Fruit fly (Drosophila melanogaster): ENCODE measurements around the gene CG33500.
A peak's percentile ranks its signal among the peaks of the same experiment; 100 is the strongest.

CG33500 gene

DNA sequence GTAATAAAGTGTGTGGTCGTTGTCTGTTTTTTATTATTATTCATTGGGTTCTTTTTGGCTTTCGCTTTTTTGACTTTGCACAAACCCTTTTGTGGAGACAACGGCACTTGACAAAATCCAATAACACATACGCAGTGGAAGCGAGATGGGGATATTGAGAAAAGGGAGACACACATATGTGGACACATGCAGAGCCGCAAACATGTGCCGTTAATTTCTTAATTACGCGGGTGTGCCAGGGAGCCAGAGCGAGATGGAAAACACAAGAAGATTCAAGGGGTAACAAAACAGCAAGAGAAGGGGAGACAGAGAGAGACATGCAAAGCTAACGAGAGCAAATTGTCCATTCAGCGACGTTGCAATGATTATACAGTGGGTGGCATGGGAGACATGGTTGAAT lies 16.0 kb upstream of the CG33500 start:
- TF ChIP-seq CG17801 (GFP tag; optimal IDR thresholded peaks at IDR 0.05; ENCODE audit: partially characterized antibody), result no peak

DNA sequence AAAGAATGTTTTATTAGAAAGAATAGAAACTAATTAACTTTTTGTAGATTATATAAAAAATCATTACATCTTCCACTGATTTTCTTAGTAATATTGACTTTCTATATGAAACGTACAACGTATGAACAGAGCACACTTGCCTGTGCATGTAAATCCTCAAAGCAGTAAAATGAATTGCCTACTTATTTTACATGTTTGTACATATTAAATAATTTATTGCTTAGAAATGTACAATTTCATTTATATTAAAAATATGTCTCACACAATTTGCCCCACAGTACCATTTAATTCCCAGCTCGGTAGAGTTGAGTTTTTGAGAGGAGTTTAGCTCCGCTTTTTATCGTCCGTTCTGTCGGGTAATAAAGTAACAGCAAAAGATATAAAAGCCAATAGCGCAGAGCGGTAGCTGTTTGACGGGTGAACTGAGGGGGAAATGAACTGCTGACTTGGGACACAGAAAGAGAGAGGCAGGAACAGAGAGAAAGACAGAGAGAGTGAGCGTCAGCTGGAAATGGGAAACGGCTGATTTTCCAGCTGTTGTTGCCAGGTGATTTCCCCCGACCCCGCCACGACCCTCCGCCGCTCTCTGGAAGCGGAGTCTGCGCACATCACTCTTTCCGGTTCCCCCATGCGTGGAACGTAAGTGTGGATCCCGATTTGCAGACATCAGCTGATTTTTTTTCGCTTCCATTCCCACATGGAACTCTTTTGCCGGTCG lies 15.2 kb upstream of the CG33500 start:
- peak; percentile 34 for TF ChIP-seq CG17801 (GFP tag; optimal IDR thresholded peaks at IDR 0.05; ENCODE audit: partially characterized antibody)

dm6 chr3L:11509294-11509911 lies 966 bp downstream of the CG33500 start, which contains the start of the genes Sgs8 and Sgs7:
Sgs8 (minus strand) TSS chr3L:11509394.
Sgs7 (plus strand) TSS chr3L:11509861.
- no peak for TF ChIP-seq CG17801 (GFP tag; optimal IDR thresholded peaks at IDR 0.05; ENCODE audit: partially characterized antibody)

- no peak for TF ChIP-seq CG17801 (GFP tag; optimal IDR thresholded peaks at IDR 0.05; ENCODE audit: partially characterized antibody)
Observed at dm6 chr3L:11510489-11510888, 2.1 kb downstream of the CG33500 start, which contains the start of gene CG33272. CG33272 (minus strand) TSS chr3L:11510589.

dm6 chr3L:11511243-11511642 lies 2.8 kb downstream of the CG33500 start:
- no peak for TF ChIP-seq CG17801 (GFP tag; optimal IDR thresholded peaks at IDR 0.05; ENCODE audit: partially characterized antibody)

- no peak for TF ChIP-seq CG17801 (GFP tag; optimal IDR thresholded peaks at IDR 0.05; ENCODE audit: partially characterized antibody)
Observed at dm6 chr3L:11511921-11512320, 3.5 kb downstream of the CG33500 start, which contains the start of gene Sgs3. Sgs3 (plus strand) TSS chr3L:11512221.

DNA sequence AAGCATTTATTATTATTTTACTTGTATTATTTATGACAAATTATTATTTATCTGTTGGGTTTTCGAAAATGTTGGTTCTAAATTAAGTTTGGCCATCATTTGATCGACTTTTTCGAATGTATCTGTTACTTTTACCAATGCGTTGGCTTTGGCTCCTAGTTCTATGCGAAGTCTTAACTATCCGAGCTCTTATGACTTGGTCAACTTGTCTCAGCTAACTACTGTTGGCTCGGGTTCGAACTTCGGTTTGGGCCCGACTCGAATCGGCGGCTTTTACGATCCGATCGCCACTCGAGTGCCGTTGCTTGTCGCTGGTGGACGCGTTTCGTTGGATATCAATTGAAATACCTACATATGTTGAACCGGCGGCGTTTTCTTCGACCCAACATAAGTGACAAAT lies 5.0 kb downstream of the CG33500 start, which contains the start of gene CG7512:
Gene CG7512, plus strand, starts transcription at position 301 of the 400 bp plus-strand sequence.
- TF ChIP-seq CG17801 (GFP tag; optimal IDR thresholded peaks at IDR 0.05; ENCODE audit: partially characterized antibody), result no peak

dm6 chr3L:11515349-11516079 lies 7.1 kb downstream of the CG33500 start:
- TF ChIP-seq CG17801 (GFP tag; optimal IDR thresholded peaks at IDR 0.05; ENCODE audit: partially characterized antibody), result no peak

dm6 chr3L:11516229-11516628 lies 7.8 kb downstream of the CG33500 start:
- TF ChIP-seq CG17801 (GFP tag; optimal IDR thresholded peaks at IDR 0.05; ENCODE audit: partially characterized antibody), result no peak

dm6 chr3L:11522613-11523012 lies 14.2 kb downstream of the CG33500 start, which contains the start of the genes CG11714 and Fuca:
CG11714 (minus strand) TSS chr3L:11522713.
Fuca (minus strand) TSS chr3L:11522713.
- TF ChIP-seq CG17801 (GFP tag; optimal IDR thresholded peaks at IDR 0.05; ENCODE audit: partially characterized antibody), result no peak

- peak; percentile 5 for TF ChIP-seq CG17801 (GFP tag; optimal IDR thresholded peaks at IDR 0.05; ENCODE audit: partially characterized antibody)
Observed at dm6 chr3L:11523286-11523685, 14.8 kb downstream of the CG33500 start.

DNA sequence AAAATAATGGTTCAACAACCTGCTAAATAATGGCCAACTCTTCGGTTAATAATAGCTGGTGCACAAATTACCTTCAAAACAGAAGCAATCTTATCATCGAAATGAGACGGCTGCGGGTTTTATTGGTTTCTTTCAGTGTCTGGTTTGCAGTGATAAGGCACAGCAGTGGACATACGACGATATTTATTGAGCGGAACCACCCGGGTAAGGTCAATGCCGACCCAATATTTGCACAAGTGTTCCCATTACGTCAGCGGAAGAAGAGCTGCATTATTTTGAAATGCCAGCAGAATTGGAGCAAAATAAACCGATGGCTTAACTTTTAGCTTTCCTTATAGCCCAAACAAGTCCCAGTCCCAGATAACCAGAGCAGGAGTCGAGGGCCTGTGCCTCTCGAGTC lies 17.3 kb downstream of the CG33500 start:
- no peak for TF ChIP-seq CG17801 (GFP tag; optimal IDR thresholded peaks at IDR 0.05; ENCODE audit: partially characterized antibody)

dm6 chr3L:11526644-11527184 lies 18.3 kb downstream of the CG33500 start:
- no peak for TF ChIP-seq CG17801 (GFP tag; optimal IDR thresholded peaks at IDR 0.05; ENCODE audit: partially characterized antibody)

- TF ChIP-seq CG17801 (GFP tag; optimal IDR thresholded peaks at IDR 0.05; ENCODE audit: partially characterized antibody), result no peak
Observed at dm6 chr3L:11528397-11528923, 20.0 kb downstream of the CG33500 start.

- TF ChIP-seq CG17801 (GFP tag; optimal IDR thresholded peaks at IDR 0.05; ENCODE audit: partially characterized antibody), result no peak
Observed at dm6 chr3L:11529707-11530106, 21.3 kb downstream of the CG33500 start.

Data from ovary, adult (tissue).